Fruit fly (Drosophila melanogaster) whole organism, embryonic: ENCODE data around the gene Sik2.

Experiments used
- CG10462 ChIP-seq: fragments of 200-800 bp; sonication (Bioruptor generic); optimal IDR thresholded peaks from 2 replicates; lab custom pipeline; 2016; ENCODE audit warnings: missing biosample characterization, missing genetic modification characterization
- CG11695 ChIP-seq: fragments of 200-800 bp; sonication (Bioruptor generic); IDR thresholded peaks from 3 replicates; pipeline ENCODE4 v1.3.6; 2022; ENCODE audit warnings: missing biosample characterization, missing genetic modification characterization
- CG12391 ChIP-seq: fragments of 200-800 bp; sonication (Bioruptor generic); optimal IDR thresholded peaks from 3 replicates; lab custom pipeline; 2018; ENCODE audit warnings: missing biosample characterization, mild to moderate bottlenecking, missing genetic modification characterization, moderate library complexity
- CG13775 ChIP-seq: fragments of 200-800 bp; sonication (Bioruptor generic); optimal IDR thresholded peaks from 3 replicates; lab custom pipeline; 2017; ENCODE audit warnings: missing biosample characterization, mild to moderate bottlenecking, missing genetic modification characterization
- CG14860 ChIP-seq: fragments of 200-800 bp; sonication (Bioruptor generic); IDR thresholded peaks from 3 replicates; pipeline ENCODE4 v1.3.6; 2022; ENCODE audit warnings: missing biosample characterization, missing genetic modification characterization; ENCODE audit not compliant: partially characterized antibody
- CG15073 ChIP-seq: fragments of 200-800 bp; sonication (Bioruptor generic); optimal IDR thresholded peaks from 2 replicates; lab custom pipeline; 2016; ENCODE audit warnings: missing biosample characterization, missing genetic modification characterization
- CG1529 ChIP-seq: fragments of 200-800 bp; sonication (Bioruptor generic); optimal IDR thresholded peaks from 3 replicates; lab custom pipeline; 2018; ENCODE audit warnings: missing biosample characterization, missing genetic modification characterization
- CG17385 ChIP-seq: fragments of 200-800 bp; sonication (Bioruptor generic); optimal IDR thresholded peaks from 3 replicates; lab custom pipeline; 2018; ENCODE audit warnings: missing biosample characterization, mild to moderate bottlenecking, missing genetic modification characterization
- CG17568 ChIP-seq: fragments of 200-800 bp; sonication (Bioruptor generic); optimal IDR thresholded peaks from 2 replicates; lab custom pipeline; 2018; ENCODE audit warnings: missing biosample characterization, mild to moderate bottlenecking, missing genetic modification characterization, moderate library complexity
- CG17612 ChIP-seq: fragments of 200-800 bp; sonication (Bioruptor generic); IDR thresholded peaks from 2 replicates; pipeline ENCODE4 v1.3.6; 2022; ENCODE audit warnings: missing biosample characterization, missing genetic modification characterization
- CG18599 ChIP-seq: fragments of 200-800 bp; sonication (Bioruptor generic); optimal IDR thresholded peaks from 3 replicates; lab custom pipeline; 2017; ENCODE audit warnings: missing biosample characterization, missing genetic modification characterization, mild to moderate bottlenecking, moderate library complexity, missing genetic modification reagents
- CG31365 ChIP-seq: fragments of 200-800 bp; sonication (Bioruptor generic); optimal IDR thresholded peaks from 2 replicates; lab custom pipeline; 2018; ENCODE audit warnings: missing biosample characterization, mild to moderate bottlenecking, missing genetic modification characterization
- CG3163 ChIP-seq: fragments of 200-800 bp; sonication (Bioruptor generic); optimal IDR thresholded peaks from 3 replicates; lab custom pipeline; 2016; ENCODE audit warnings: missing biosample characterization, missing genetic modification characterization
- CG32772 ChIP-seq: fragments of 200-800 bp; sonication (Bioruptor generic); IDR thresholded peaks from 2 replicates; pipeline ENCODE4 v1.3.6; 2022; ENCODE audit warnings: missing biosample characterization, missing genetic modification characterization
- CG3726 ChIP-seq: fragments of 200-800 bp; sonication (Bioruptor generic); IDR thresholded peaks from 3 replicates; pipeline ENCODE4, ENCODE4 v1.3.6; 2022; ENCODE audit warnings: missing biosample characterization, missing genetic modification characterization
- CG4282 ChIP-seq: fragments of 200-800 bp; sonication (Bioruptor generic); optimal IDR thresholded peaks from 2 replicates; lab custom pipeline; 2016; ENCODE audit warnings: missing biosample characterization, missing genetic modification characterization
- CG4854 ChIP-seq: fragments of 200-800 bp; sonication (Bioruptor generic); optimal IDR thresholded peaks from 2 replicates; lab custom pipeline; 2016; ENCODE audit warnings: missing biosample characterization, missing genetic modification characterization, inconsistent platforms
- CG6854 ChIP-seq: fragments of 200-800 bp; sonication (Bioruptor generic); optimal IDR thresholded peaks from 3 replicates; lab custom pipeline; 2017; ENCODE audit warnings: missing biosample characterization, mild to moderate bottlenecking, missing genetic modification characterization
- CTCF ChIP-seq: fragments of 200-800 bp; sonication (Bioruptor generic); optimal IDR thresholded peaks from 2 replicates; lab custom pipeline; 2017; ENCODE audit warnings: missing biosample characterization, mild to moderate bottlenecking, missing genetic modification characterization, moderate library complexity
- Dad ChIP-seq: fragments of 200-800 bp; sonication (Bioruptor generic); optimal IDR thresholded peaks from 3 replicates; lab custom pipeline; 2016; ENCODE audit warnings: missing biosample characterization, missing genetic modification characterization
- HHEX ChIP-seq: fragments of 200-800 bp; sonication (Bioruptor generic); optimal IDR thresholded peaks from 3 replicates; lab custom pipeline; 2017; ENCODE audit warnings: missing biosample characterization, mild to moderate bottlenecking, missing genetic modification characterization, missing genetic modification reagents
- Max ChIP-seq: fragments of 200-800 bp; sonication (Bioruptor generic); optimal IDR thresholded peaks from 2 replicates; lab custom pipeline; 2016; ENCODE audit warnings: missing biosample characterization, mild to moderate bottlenecking, missing genetic modification characterization
- NfI ChIP-seq: fragments of 200-800 bp; sonication (Bioruptor generic); optimal IDR thresholded peaks from 3 replicates; lab custom pipeline; 2018; ENCODE audit warnings: missing biosample characterization, mild to moderate bottlenecking, missing genetic modification characterization, moderate library complexity
- Sin3A ChIP-seq: fragments of >200 bp; optimal IDR thresholded peaks from 2 replicates; lab custom pipeline; 2018
- ac ChIP-seq: fragments of 200-800 bp; sonication (Bioruptor generic); optimal IDR thresholded peaks from 3 replicates; lab custom pipeline; 2017; ENCODE audit warnings: missing biosample characterization, mild to moderate bottlenecking, missing genetic modification characterization
- ash1 ChIP-seq: fragments of 200-800 bp; sonication (Bioruptor generic); optimal IDR thresholded peaks from 2 replicates; lab custom pipeline; 2018; ENCODE audit warnings: missing biosample characterization, mild to moderate bottlenecking, missing genetic modification characterization
- bcd ChIP-seq: fragments of 200-800 bp; sonication (Bioruptor generic); optimal IDR thresholded peaks from 2 replicates; lab custom pipeline; 2017; ENCODE audit warnings: missing biosample characterization, mild to moderate bottlenecking, missing genetic modification characterization
- cato ChIP-seq: fragments of 200-800 bp; sonication (Bioruptor generic); optimal IDR thresholded peaks from 2 replicates; lab custom pipeline; 2016; ENCODE audit warnings: missing biosample characterization, missing genetic modification characterization, borderline replicate concordance
- cg ChIP-seq: fragments of 200-800 bp; sonication (Bioruptor generic); optimal IDR thresholded peaks from 3 replicates; lab custom pipeline; 2019; ENCODE audit warnings: missing biosample characterization, mild to moderate bottlenecking, missing genetic modification characterization, moderate library complexity
- cwo ChIP-seq: fragments of 200-800 bp; sonication (Bioruptor generic); optimal IDR thresholded peaks from 3 replicates; lab custom pipeline; 2017; ENCODE audit warnings: missing biosample characterization, missing genetic modification characterization, mild to moderate bottlenecking, moderate library complexity, missing genetic modification reagents
- disco-r ChIP-seq: fragments of 200-800 bp; sonication (Bioruptor generic); optimal IDR thresholded peaks from 2 replicates; lab custom pipeline; 2016; ENCODE audit warnings: missing biosample characterization, missing genetic modification characterization
- emc ChIP-seq: fragments of 200-800 bp; sonication (Bioruptor generic); optimal IDR thresholded peaks from 2 replicates; lab custom pipeline; 2016; ENCODE audit warnings: missing biosample characterization, missing genetic modification characterization
- fru ChIP-seq: fragments of >200 bp; optimal IDR thresholded peaks from 2 replicates; lab custom pipeline; 2017
- gem ChIP-seq: fragments of 200-800 bp; sonication (Bioruptor generic); optimal IDR thresholded peaks from 2 replicates; lab custom pipeline; 2019; ENCODE audit warnings: missing biosample characterization, mild to moderate bottlenecking, missing genetic modification characterization, moderate library complexity
- ham ChIP-seq: fragments of 200-800 bp; sonication (Bioruptor generic); IDR thresholded peaks from 2 replicates; pipeline ENCODE4 v1.3.6; 2022; ENCODE audit warnings: missing biosample characterization, missing genetic modification characterization
- ind ChIP-seq: fragments of 200-800 bp; sonication (Bioruptor generic); optimal IDR thresholded peaks from 3 replicates; lab custom pipeline; 2016; ENCODE audit warnings: missing biosample characterization, missing genetic modification characterization
- knrl ChIP-seq: fragments of 200-800 bp; sonication (Bioruptor generic); IDR thresholded peaks from 3 replicates; pipeline ENCODE4 v1.3.6; 2022; ENCODE audit warnings: missing biosample characterization, missing genetic modification characterization; ENCODE audit not compliant: partially characterized antibody
- lov ChIP-seq, 2 experiments: fragments of 200-800 bp in 1 of 2; fragments of >200 bp in 1 of 2; sonication (Bioruptor generic) in 1 of 2; IDR thresholded peaks in 1 of 2; optimal IDR thresholded peaks in 1 of 2; 2 replicates in 1 of 2; 3 replicates in 1 of 2; pipeline versions ENCODE4 v1.3.6 to Lab custom; 2017 to 2022; ENCODE audit warnings: missing biosample characterization in 1 of 2, missing genetic modification characterization in 1 of 2
- mam ChIP-seq: fragments of 200-800 bp; sonication (Bioruptor generic); optimal IDR thresholded peaks from 3 replicates; lab custom pipeline; 2016; ENCODE audit warnings: missing biosample characterization, missing genetic modification characterization
- mld ChIP-seq: fragments of 200-800 bp; sonication (Bioruptor generic); IDR thresholded peaks from 3 replicates; pipeline ENCODE4 v1.3.6; 2022; ENCODE audit warnings: missing biosample characterization, missing genetic modification characterization; ENCODE audit not compliant: partially characterized antibody
- nerfin-1 ChIP-seq: fragments of 200-800 bp; sonication (Bioruptor generic); optimal IDR thresholded peaks from 3 replicates; lab custom pipeline; 2019; ENCODE audit warnings: missing biosample characterization, mild to moderate bottlenecking, missing genetic modification characterization, moderate library complexity
- onecut ChIP-seq: fragments of 200-800 bp; sonication (Bioruptor generic); IDR thresholded peaks from 2 replicates; pipeline ENCODE4 v1.3.6; 2022; ENCODE audit warnings: missing biosample characterization, missing genetic modification characterization
- p53 ChIP-seq: fragments of 200-800 bp; sonication (Bioruptor generic); optimal IDR thresholded peaks from 2 replicates; lab custom pipeline; 2016; ENCODE audit warnings: missing biosample characterization, missing genetic modification characterization
- prd ChIP-seq, 3 experiments: fragments of >200 bp in 2 of 3; fragments of 200-800 bp in 1 of 3; sonication (Bioruptor generic) in 1 of 3; optimal IDR thresholded peaks in 2 of 3; IDR thresholded peaks in 1 of 3; 2 replicates in 2 of 3; 3 replicates in 1 of 3; pipeline versions ENCODE4 v1.3.6 to Lab custom; 2017 to 2022; ENCODE audit warnings: missing biosample characterization in 1 of 3, missing genetic modification characterization in 1 of 3
- salm ChIP-seq: fragments of 200-800 bp; sonication (Bioruptor generic); optimal IDR thresholded peaks from 2 replicates; lab custom pipeline; 2018; ENCODE audit warnings: missing biosample characterization, mild to moderate bottlenecking, missing genetic modification characterization
- sisA ChIP-seq: fragments of 200-800 bp; sonication (Bioruptor generic); IDR thresholded peaks from 2 replicates; pipeline ENCODE4 v1.3.6; 2022; ENCODE audit warnings: missing biosample characterization, missing genetic modification characterization
- tin ChIP-seq: fragments of 200-800 bp; sonication (Bioruptor generic); optimal IDR thresholded peaks from 3 replicates; lab custom pipeline; 2016; ENCODE audit warnings: missing biosample characterization, missing genetic modification characterization
- z ChIP-seq: fragments of 200-800 bp; sonication (Bioruptor generic); IDR thresholded peaks from 3 replicates; pipeline ENCODE4 v1.3.6; 2022; ENCODE audit warnings: missing biosample characterization, missing genetic modification characterization
- zen2 ChIP-seq: fragments of 200-800 bp; sonication (Bioruptor generic); IDR thresholded peaks from 3 replicates; pipeline ENCODE4 v1.3.6; 2022; ENCODE audit warnings: missing biosample characterization, missing genetic modification characterization; ENCODE audit not compliant: partially characterized antibody
- zfh2 ChIP-seq: fragments of 200-800 bp; sonication (Bioruptor generic); optimal IDR thresholded peaks from 2 replicates; lab custom pipeline; 2016; ENCODE audit warnings: missing biosample characterization, missing genetic modification characterization

Sik2 gene

dm6 chrX:2083678-2084162 is 22.0 kb upstream of the Sik2 start (continued):
- TF ChIP-seq p53 (GFP tag; lab: Kevin White, UChicago) (peak; percentile 22), nerfin-1 (tag; lab: Kevin White, UChicago) (peak; percentile 48), salm (peak; percentile 76), prd (optimal IDR thresholded peaks at IDR 0.05; lab: Kevin White, UChicago) (no peak), prd (GFP tag; IDR thresholded peaks at IDR 0.05; lab: Robert Waterston, UW) (peak; percentile 91), CG12391 (tag; lab: Kevin White, UChicago) (peak; percentile 85), gem (peak; percentile 84), CG4282 (GFP tag; lab: Kevin White, UChicago) (peak; percentile 27), CG31365 (tag; lab: Kevin White, UChicago) (peak; percentile 74), onecut (GFP tag; lab: Robert Waterston, UW) (peak; percentile 71), cwo (GFP tag; lab: Kevin White, UChicago) (peak; percentile 64), z (GFP tag; lab: Robert Waterston, UW) (0 out of 3 replicates have a peak, but pooled peaks have one; percentile 15), emc (GFP tag; lab: Kevin White, UChicago) (peak; percentile 29), CG15073 (GFP tag; lab: Kevin White, UChicago) (peak; percentile 37), bcd (GFP tag; lab: Kevin White, UChicago) (peak; percentile 81), zen2 (GFP tag; lab: Robert Waterston, UW) (peak; percentile 54; the same call in 1 of the 3 replicates), CG14860 (no peak), CG4854 (GFP tag; lab: Kevin White, UChicago) (peak; percentile 52), CG3163 (GFP tag; lab: Kevin White, UChicago) (peak; percentile 75), HHEX (GFP tag; lab: Kevin White, UChicago) (peak; percentile 73), sisA (peak; percentile 86), CG10462 (GFP tag; lab: Kevin White, UChicago) (peak; percentile 81), CG18599 (GFP tag; lab: Kevin White, UChicago) (peak; percentile 80), zfh2 (GFP tag; lab: Kevin White, UChicago) (peak; percentile 44), Max (GFP tag; lab: Kevin White, UChicago) (peak; percentile 72), ind (peak; percentile 83), CG17568 (GFP tag; lab: Kevin White, UChicago) (no peak), ash1 (GFP tag; lab: Kevin White, UChicago) (no peak), mam (GFP tag; lab: Kevin White, UChicago) (peak; percentile 84), lov (optimal IDR thresholded peaks at IDR 0.05; lab: Kevin White, UChicago) (no peak), lov (GFP tag; IDR thresholded peaks at IDR 0.05; lab: Robert Waterston, UW) (peak; percentile 84; the same call in 1 of the 3 replicates), cg (GFP tag; lab: Kevin White, UChicago) (no peak), disco-r (GFP tag; lab: Kevin White, UChicago) (peak; percentile 67), CG6854 (GFP tag; lab: Kevin White, UChicago) (peak; percentile 28), fru (lab: Kevin White, UChicago) (no peak), CTCF (GFP tag; lab: Kevin White, UChicago) (peak; percentile 18), mld (GFP tag; lab: Robert Waterston, UW) (no peak), tin (GFP tag; lab: Kevin White, UChicago) (peak; percentile 82), NfI (peak; percentile 78), knrl (GFP tag; lab: Robert Waterston, UW) (no peak), CG17385 (GFP tag; lab: Kevin White, UChicago) (peak; percentile 78), CG17612 (GFP tag; lab: Robert Waterston, UW) (peak; percentile 33; the same call in 1 of the 2 replicates), CG3726 (GFP tag; lab: Robert Waterston, UW) (peak; percentile 75; the same call in 2 of the 3 replicates), ham (GFP tag; lab: Robert Waterston, UW) (peak; percentile 46; the same call in 1 of the 2 replicates), cato (peak; percentile 25), Sin3A (no peak), CG13775 (GFP tag; lab: Kevin White, UChicago) (peak; percentile 60), CG32772 (peak; percentile 83), CG1529 (peak; percentile 85), Dad (GFP tag; lab: Kevin White, UChicago) (peak; percentile 73), CG11695 (GFP tag; lab: Robert Waterston, UW) (peak; percentile 82), ac (GFP tag; lab: Kevin White, UChicago) (peak; percentile 70)
